Worm (Caenorhabditis elegans) whole organism, young adult: ENCODE measurements around the gene cls-1.
A peak's percentile ranks its signal among the peaks of the same experiment; 100 is the strongest.

Experiments used
- B0019.2 ChIP-seq: fragments of 200-800 bp; sonication (Bioruptor generic); conservative IDR thresholded peaks from 2 replicates; pipeline ENCODE4 v1.3.6; 2022; ENCODE audit warnings: missing genetic modification reagents, missing genetic modification characterization, missing compliant biosample characterization
- B0336.3 ChIP-seq: fragments of 200-800 bp; sonication (Bioruptor generic); IDR thresholded peaks from 2 replicates; pipeline ENCODE4 v1.3.6; 2022; ENCODE audit warnings: missing genetic modification characterization, missing compliant biosample characterization
- D2030.7 ChIP-seq: fragments of 200-800 bp; sonication (Bioruptor generic); IDR thresholded peaks from 2 replicates; pipeline ENCODE4 v1.3.6; 2022; ENCODE audit warnings: missing genetic modification reagents, missing genetic modification characterization, missing compliant biosample characterization
- F10E7.11 ChIP-seq: sonication (generic microtip); optimal IDR thresholded peaks from 2 replicates; lab custom pipeline; 2017; ENCODE audit warnings: mild to moderate bottlenecking, missing genetic modification characterization, moderate library complexity, missing compliant biosample characterization
- F33H1.4 ChIP-seq: fragments of 200-800 bp; sonication (Bioruptor generic); IDR thresholded peaks from 2 replicates; pipeline ENCODE4 v1.3.6; 2022; ENCODE audit warnings: missing genetic modification reagents, missing genetic modification characterization, missing compliant biosample characterization
- F37B4.10 ChIP-seq: fragments of 200-800 bp; sonication (Bioruptor generic); IDR thresholded peaks from 2 replicates; pipeline ENCODE4 v1.3.6; 2022; ENCODE audit warnings: missing genetic modification characterization, missing compliant biosample characterization
- F49E8.2 ChIP-seq: sonication (generic microtip); optimal IDR thresholded peaks from 3 replicates; lab custom pipeline; 2017; ENCODE audit warnings: missing genetic modification characterization, mild to moderate bottlenecking, missing compliant biosample characterization, antibody characterized with exemption, moderate library complexity; ENCODE audit not compliant: insufficient read depth
- F52B5.7 ChIP-seq: sonication (generic microtip); optimal IDR thresholded peaks from 2 replicates; lab custom pipeline; 2016; ENCODE audit warnings: mild to moderate bottlenecking, missing genetic modification characterization, missing compliant biosample characterization
- T07F8.4 ChIP-seq: sonication (generic microtip); optimal IDR thresholded peaks from 2 replicates; lab custom pipeline; 2016; ENCODE audit warnings: mild to moderate bottlenecking, missing genetic modification characterization, moderate library complexity, missing compliant biosample characterization
- T26A5.8 ChIP-seq: sonication (generic microtip); optimal IDR thresholded peaks from 2 replicates; lab custom pipeline; 2016; ENCODE audit warnings: missing genetic modification characterization, missing compliant biosample characterization
- akir-1 ChIP-seq: fragments of 200-800 bp; sonication (Bioruptor generic); optimal IDR thresholded peaks from 2 replicates; lab custom pipeline; 2018; ENCODE audit warnings: mild to moderate bottlenecking, missing genetic modification characterization, moderate library complexity, missing compliant biosample characterization
- aptf-2 ChIP-seq: fragments of 200-800 bp; sonication (Bioruptor generic); conservative IDR thresholded peaks from 2 replicates; pipeline ENCODE4 v1.3.6; 2022; ENCODE audit warnings: missing genetic modification reagents, missing genetic modification characterization, missing compliant biosample characterization
- atf-7 ChIP-seq: sonication (generic microtip); optimal IDR thresholded peaks from 2 replicates; lab custom pipeline; 2017; ENCODE audit warnings: mild to moderate bottlenecking, missing genetic modification characterization, missing compliant biosample characterization
- bed-1 ChIP-seq: fragments of 200-800 bp; sonication (Bioruptor generic); IDR thresholded peaks from 2 replicates; pipeline ENCODE4 v1.3.6; 2022; ENCODE audit warnings: missing genetic modification reagents, missing genetic modification characterization, missing compliant biosample characterization
- bed-2 ChIP-seq: fragments of 200-800 bp; sonication (Bioruptor generic); IDR thresholded peaks from 2 replicates; pipeline ENCODE4 v1.3.6; 2022; ENCODE audit warnings: missing genetic modification reagents, missing genetic modification characterization, missing compliant biosample characterization
- ccch-3 ChIP-seq: fragments of 200-800 bp; sonication (Bioruptor generic); optimal IDR thresholded peaks from 2 replicates; lab custom pipeline; 2018; ENCODE audit warnings: mild to moderate bottlenecking, missing genetic modification characterization, missing compliant biosample characterization
- ceh-100 ChIP-seq: fragments of 200-800 bp; sonication (Bioruptor generic); IDR thresholded peaks from 2 replicates; pipeline ENCODE4 v1.3.6; 2022; ENCODE audit warnings: missing genetic modification reagents, missing genetic modification characterization, missing compliant biosample characterization
- ceh-58 ChIP-seq: fragments of 200-800 bp; sonication (Bioruptor generic); IDR thresholded peaks from 2 replicates; pipeline ENCODE4 v1.3.6; 2022; ENCODE audit warnings: missing genetic modification characterization, missing compliant biosample characterization
- chd-7 ChIP-seq: sonication (generic microtip); optimal IDR thresholded peaks from 2 replicates; lab custom pipeline; 2016; ENCODE audit warnings: mild to moderate bottlenecking, missing genetic modification characterization, moderate library complexity, missing compliant biosample characterization
- dpff-1 ChIP-seq: sonication (generic microtip); optimal IDR thresholded peaks from 2 replicates; lab custom pipeline; 2017; ENCODE audit warnings: mild to moderate bottlenecking, missing genetic modification characterization, missing compliant biosample characterization
- egl-18 ChIP-seq: fragments of 200-800 bp; sonication (Bioruptor generic); IDR thresholded peaks from 2 replicates; pipeline ENCODE4 v1.3.6; 2022; ENCODE audit warnings: missing genetic modification reagents, missing genetic modification characterization, missing compliant biosample characterization
- egl-44 ChIP-seq: fragments of 200-800 bp; sonication (Bioruptor generic); IDR thresholded peaks from 2 replicates; pipeline ENCODE4 v1.3.6; 2022; ENCODE audit warnings: missing genetic modification reagents, missing genetic modification characterization, missing compliant biosample characterization
- ekl-4 ChIP-seq: fragments of 200-800 bp; sonication (Bioruptor generic); IDR thresholded peaks from 2 replicates; pipeline ENCODE4 v1.3.6; 2022; ENCODE audit warnings: missing genetic modification reagents, missing genetic modification characterization, missing compliant biosample characterization
- gei-17 ChIP-seq: fragments of 200-800 bp; sonication (Bioruptor generic); optimal IDR thresholded peaks from 2 replicates; lab custom pipeline; 2018; ENCODE audit warnings: mild to moderate bottlenecking, missing genetic modification characterization, missing compliant biosample characterization
- hmg-20 ChIP-seq: fragments of 200-800 bp; sonication (Bioruptor generic); IDR thresholded peaks from 2 replicates; pipeline ENCODE4 v1.3.6; 2022; ENCODE audit warnings: missing genetic modification reagents, missing genetic modification characterization, missing compliant biosample characterization
- lag-1 ChIP-seq: fragments of 200-800 bp; sonication (Bioruptor generic); IDR thresholded peaks from 2 replicates; pipeline ENCODE4 v1.3.6; 2022; ENCODE audit warnings: missing genetic modification reagents, missing genetic modification characterization, missing compliant biosample characterization
- let-526 ChIP-seq: fragments of 200-800 bp; sonication (Bioruptor generic); IDR thresholded peaks from 2 replicates; pipeline ENCODE4 v1.3.6; 2022; ENCODE audit warnings: missing genetic modification reagents, missing genetic modification characterization, missing compliant biosample characterization
- let-607 ChIP-seq, 2 experiments: fragments of 200-800 bp in 1 of 2; sonication (Bioruptor generic) in 1 of 2; sonication (generic microtip) in 1 of 2; optimal IDR thresholded peaks; 2 replicates each; lab custom pipeline; 2016 to 2018; ENCODE audit warnings: mild to moderate bottlenecking in 2 of 2, missing compliant biosample characterization in 2 of 2, missing genetic modification characterization in 2 of 2, moderate library complexity in 2 of 2, missing genotype in 1 of 2
- lin-40 ChIP-seq: sonication (generic microtip); optimal IDR thresholded peaks from 2 replicates; lab custom pipeline; 2016; ENCODE audit warnings: missing genetic modification characterization, mild to moderate bottlenecking, missing compliant biosample characterization, missing genotype, missing genetic modification reagents
- lsl-1 ChIP-seq: fragments of 200-800 bp; sonication (Bioruptor generic); optimal IDR thresholded peaks from 2 replicates; lab custom pipeline; 2018; ENCODE audit warnings: mild to moderate bottlenecking, missing genetic modification characterization, moderate library complexity, missing compliant biosample characterization
- madf-3 ChIP-seq: fragments of 200-800 bp; sonication (Bioruptor generic); IDR thresholded peaks from 2 replicates; pipeline ENCODE4 v1.3.6; 2022; ENCODE audit warnings: missing genetic modification reagents, missing genetic modification characterization, missing compliant biosample characterization
- madf-6 ChIP-seq: fragments of 200-800 bp; sonication (Bioruptor generic); IDR thresholded peaks from 2 replicates; pipeline ENCODE4 v1.3.6; 2022; ENCODE audit warnings: missing genetic modification reagents, missing genetic modification characterization, missing compliant biosample characterization
- madf-8 ChIP-seq: fragments of 200-800 bp; sonication (Bioruptor generic); conservative IDR thresholded peaks from 2 replicates; pipeline ENCODE4 v1.3.6; 2022; ENCODE audit warnings: missing genetic modification reagents, missing genetic modification characterization, missing compliant biosample characterization
- mcd-1 ChIP-seq: fragments of 200-800 bp; sonication (Bioruptor generic); IDR thresholded peaks from 2 replicates; pipeline ENCODE4 v1.3.6; 2022; ENCODE audit warnings: missing genetic modification reagents, missing genetic modification characterization, missing compliant biosample characterization
- mes-4 ChIP-seq: sonication (generic microtip); optimal IDR thresholded peaks from 2 replicates; lab custom pipeline; 2016; ENCODE audit warnings: missing genotype, missing genetic modification characterization, missing compliant biosample characterization
- mxl-1 ChIP-seq: sonication (generic microtip); optimal IDR thresholded peaks from 2 replicates; lab custom pipeline; 2016; ENCODE audit warnings: missing genetic modification characterization, missing compliant biosample characterization
- nfyb-1 ChIP-seq: fragments of 200-800 bp; sonication (Bioruptor generic); IDR thresholded peaks from 2 replicates; pipeline ENCODE4 v1.3.6; 2022; ENCODE audit warnings: missing genetic modification reagents, missing genetic modification characterization, missing compliant biosample characterization
- nhr-120 ChIP-seq: fragments of 200-800 bp; sonication (Bioruptor generic); IDR thresholded peaks from 2 replicates; pipeline ENCODE4 v1.3.6; 2022; ENCODE audit warnings: missing genetic modification characterization, missing compliant biosample characterization
- nhr-179 ChIP-seq: sonication (generic microtip); optimal IDR thresholded peaks from 2 replicates; lab custom pipeline; 2016; ENCODE audit warnings: mild to moderate bottlenecking, missing genetic modification characterization, missing compliant biosample characterization
- pbrm-1 ChIP-seq: fragments of 200-800 bp; sonication (Bioruptor generic); IDR thresholded peaks from 2 replicates; pipeline ENCODE4 v1.3.6; 2022; ENCODE audit warnings: missing genetic modification reagents, missing genetic modification characterization, missing compliant biosample characterization
- pha-4 ChIP-seq: fragments of 150-350 bp; sonication (generic microtip); optimal IDR thresholded peaks from 2 replicates; lab custom pipeline; 2014; ENCODE audit warnings: missing biosample characterization, missing genetic modification reagents, missing genetic modification characterization
- sdz-38 ChIP-seq: sonication (generic microtip); optimal IDR thresholded peaks from 2 replicates; lab custom pipeline; 2016; ENCODE audit warnings: missing genotype, missing genetic modification characterization, missing compliant biosample characterization
- snpc-3.4 ChIP-seq: sonication (generic microtip); optimal IDR thresholded peaks from 2 replicates; lab custom pipeline; 2017; ENCODE audit warnings: missing genetic modification characterization, mild to moderate bottlenecking, missing compliant biosample characterization, antibody characterized with exemption, moderate library complexity, missing genotype, missing genetic modification reagents
- somi-1 ChIP-seq: fragments of 200-800 bp; sonication (Bioruptor generic); optimal IDR thresholded peaks from 2 replicates; lab custom pipeline; 2018; ENCODE audit warnings: mild to moderate bottlenecking, missing genetic modification characterization, missing compliant biosample characterization
- unc-130 ChIP-seq: sonication (generic microtip); optimal IDR thresholded peaks from 2 replicates; lab custom pipeline; 2016; ENCODE audit warnings: missing genetic modification reagents, missing genetic modification characterization, missing compliant biosample characterization
- ztf-26 ChIP-seq: sonication (generic microtip); optimal IDR thresholded peaks from 2 replicates; lab custom pipeline; 2017; ENCODE audit warnings: missing genetic modification characterization, missing compliant biosample characterization
- ztf-3 ChIP-seq: fragments of 200-800 bp; sonication (Bioruptor generic); optimal IDR thresholded peaks from 2 replicates; lab custom pipeline; 2018; ENCODE audit warnings: mild to moderate bottlenecking, missing genetic modification characterization, missing compliant biosample characterization
- ztf-6 ChIP-seq: fragments of 200-800 bp; sonication (Bioruptor generic); IDR thresholded peaks from 2 replicates; pipeline ENCODE4 v1.3.6; 2022; ENCODE audit warnings: missing genetic modification reagents, missing genetic modification characterization, missing compliant biosample characterization

The cls-1 gene

ce11 chrIII:7491931-7492330, 16.0 kb upstream of the cls-1 start:
- TF ChIP-seq akir-1 (no peak), egl-18 (GFP tag; lab: Robert Waterston, UW) (no peak), ztf-26 (tag; lab: Kevin White, UChicago) (no peak), nhr-120 (GFP tag; lab: Robert Waterston, UW) (no peak), mcd-1 (GFP tag; lab: Robert Waterston, UW) (no peak), D2030.7 (GFP tag; lab: Robert Waterston, UW) (no peak), F33H1.4 (GFP tag; lab: Robert Waterston, UW) (no peak), madf-3 (GFP tag; lab: Robert Waterston, UW) (no peak), lag-1 (GFP tag; lab: Robert Waterston, UW) (no peak), aptf-2 (GFP tag; lab: Robert Waterston, UW) (no peak), ccch-3 (no peak)

- TF ChIP-seq atf-7 (tag; lab: Kevin White, UChicago) (peak; percentile 78), egl-44 (GFP tag; lab: Robert Waterston, UW) (no peak), F49E8.2 (peak; percentile 66), T07F8.4 (tag; lab: Kevin White, UChicago) (no peak), let-607 (tag; optimal IDR thresholded peaks at IDR 0.05; lab: Kevin White, UChicago) (no peak), bed-2 (no peak), hmg-20 (peak; percentile 37; the same call in 1 of the 2 replicates), lag-1 (GFP tag; lab: Robert Waterston, UW) (no peak), madf-6 (GFP tag; lab: Robert Waterston, UW) (peak; percentile 82), gei-17 (GFP tag; lab: Kevin White, UChicago) (no peak), mxl-1 (tag; lab: Kevin White, UChicago) (no peak), pbrm-1 (GFP tag; lab: Robert Waterston, UW) (peak; percentile 27; the same call in 1 of the 2 replicates), unc-130 (peak; percentile 56), lsl-1 (GFP tag; lab: Kevin White, UChicago) (peak; percentile 6), sdz-38 (no peak), B0336.3 (GFP tag; lab: Robert Waterston, UW) (peak; percentile 90), let-526 (GFP tag; lab: Robert Waterston, UW) (no peak), F52B5.7 (peak; percentile 89), ceh-100 (GFP tag; lab: Robert Waterston, UW) (peak; percentile 59; the same call in 1 of the 2 replicates), T26A5.8 (peak; percentile 41), ccch-3 (no peak), chd-7 (tag; lab: Kevin White, UChicago) (peak; percentile 90), snpc-3.4 (tag; lab: Kevin White, UChicago) (peak; percentile 48), ekl-4 (peak; percentile 76), ztf-3 (no peak), B0019.2 (no peak), somi-1 (peak; percentile 47), F33H1.4 (GFP tag; lab: Robert Waterston, UW) (no peak), dpff-1 (tag; lab: Kevin White, UChicago) (peak; percentile 87), nfyb-1 (peak; percentile 68; the same call in 1 of the 2 replicates), lin-40 (tag; lab: Kevin White, UChicago) (peak; percentile 14), mes-4 (tag; lab: Kevin White, UChicago) (no peak), F10E7.11 (peak; percentile 89), madf-8 (GFP tag; lab: Robert Waterston, UW) (no peak; the same call in 1 of the 2 replicates), ceh-58 (GFP tag; lab: Robert Waterston, UW) (peak; percentile 90; the same call in 1 of the 2 replicates), pha-4 (tag; lab: Kevin White, UChicago) (no peak), F37B4.10 (GFP tag; lab: Robert Waterston, UW) (no peak), ztf-6 (GFP tag; lab: Robert Waterston, UW) (no peak), bed-1 (GFP tag; lab: Robert Waterston, UW) (0 out of 2 replicates have a peak, but pooled peaks have one; percentile 5), nhr-179 (tag; lab: Kevin White, UChicago) (no peak)
Observed at ce11 chrIII:7494850-7495314, 13.1 kb upstream of the cls-1 start.
